Fruit fly (Drosophila melanogaster) whole organism, embryonic: ENCODE results near the gene CG14965.

ENCODE experiments used
- Atf3 ChIP-seq: fragments of 200-800 bp; sonication (Bioruptor generic); optimal IDR thresholded peaks from 3 replicates; lab custom pipeline; 2016; ENCODE audit warnings: missing biosample characterization, missing genetic modification characterization
- Awh ChIP-seq: fragments of 200-800 bp; sonication (Bioruptor generic); IDR thresholded peaks from 2 replicates; pipeline ENCODE4, ENCODE4 v1.3.6; 2022; ENCODE audit warnings: missing biosample characterization, missing genetic modification characterization
- B-H2 ChIP-seq: fragments of 200-800 bp; sonication (Bioruptor generic); optimal IDR thresholded peaks from 2 replicates; lab custom pipeline; 2018; ENCODE audit warnings: missing biosample characterization, mild to moderate bottlenecking, missing genetic modification characterization
- Bteb2 ChIP-seq: fragments of 200-800 bp; sonication (Bioruptor generic); optimal IDR thresholded peaks from 2 replicates; lab custom pipeline; 2016; ENCODE audit warnings: missing biosample characterization, missing genetic modification characterization
- CG10565 ChIP-seq: fragments of 200-800 bp; sonication (Bioruptor generic); optimal IDR thresholded peaks from 3 replicates; lab custom pipeline; 2016; ENCODE audit warnings: missing biosample characterization, mild to moderate bottlenecking, missing genetic modification characterization
- CG11696 ChIP-seq: fragments of 200-800 bp; sonication (Bioruptor generic); IDR thresholded peaks from 2 replicates; pipeline ENCODE4 v1.3.6; 2022; ENCODE audit warnings: missing biosample characterization, missing genetic modification characterization
- CG1233 ChIP-seq: fragments of 200-800 bp; sonication (Bioruptor generic); optimal IDR thresholded peaks from 4 replicates; lab custom pipeline; 2018; ENCODE audit warnings: missing biosample characterization, mild to moderate bottlenecking, missing genetic modification characterization
- CG15696 ChIP-seq: fragments of 200-800 bp; sonication (Bioruptor generic); optimal IDR thresholded peaks from 2 replicates; lab custom pipeline; 2019; ENCODE audit warnings: missing biosample characterization, mild to moderate bottlenecking, missing genetic modification characterization, moderate library complexity
- CG17829 ChIP-seq: fragments of 200-800 bp; optimal IDR thresholded peaks from 2 replicates; lab custom pipeline; 2019; ENCODE audit warnings: missing biosample characterization, mild to moderate bottlenecking, missing genetic modification characterization, moderate library complexity
- CG18764 ChIP-seq: fragments of 200-800 bp; sonication (Bioruptor generic); optimal IDR thresholded peaks from 3 replicates; lab custom pipeline; 2016; ENCODE audit warnings: missing biosample characterization, missing genetic modification characterization
- CG2875 ChIP-seq: fragments of 200-800 bp; sonication (Bioruptor generic); optimal IDR thresholded peaks from 2 replicates; lab custom pipeline; 2017; ENCODE audit warnings: missing biosample characterization, mild to moderate bottlenecking, missing genetic modification characterization, missing genetic modification reagents
- CG32767 ChIP-seq: fragments of 200-800 bp; sonication (Bioruptor generic); IDR thresholded peaks from 2 replicates; pipeline ENCODE4 v1.3.6; 2022; ENCODE audit warnings: missing biosample characterization, missing genetic modification characterization
- CG3726 ChIP-seq: fragments of 200-800 bp; sonication (Bioruptor generic); IDR thresholded peaks from 3 replicates; pipeline ENCODE4, ENCODE4 v1.3.6; 2022; ENCODE audit warnings: missing biosample characterization, missing genetic modification characterization
- CG4360 ChIP-seq: fragments of 200-800 bp; sonication (Bioruptor generic); IDR thresholded peaks from 2 replicates; pipeline ENCODE4 v1.3.6; 2022; ENCODE audit warnings: missing biosample characterization, missing genetic modification characterization
- CG4730 ChIP-seq: fragments of 200-800 bp; sonication (Bioruptor generic); IDR thresholded peaks from 2 replicates; pipeline ENCODE4 v1.3.6; 2022; ENCODE audit warnings: missing biosample characterization, missing genetic modification characterization
- CG4820 ChIP-seq: fragments of 200-800 bp; sonication (Bioruptor generic); optimal IDR thresholded peaks from 3 replicates; lab custom pipeline; 2016; ENCODE audit warnings: missing biosample characterization, missing genetic modification characterization
- CG6854 ChIP-seq: fragments of 200-800 bp; sonication (Bioruptor generic); optimal IDR thresholded peaks from 3 replicates; lab custom pipeline; 2017; ENCODE audit warnings: missing biosample characterization, mild to moderate bottlenecking, missing genetic modification characterization
- CG7271 ChIP-seq: fragments of 200-800 bp; sonication (Bioruptor generic); optimal IDR thresholded peaks from 2 replicates; lab custom pipeline; 2018; ENCODE audit warnings: missing biosample characterization, mild to moderate bottlenecking, missing genetic modification characterization, moderate library complexity
- Elba2 ChIP-seq: fragments of 200-800 bp; sonication (Bioruptor generic); optimal IDR thresholded peaks from 3 replicates; lab custom pipeline; 2016; ENCODE audit warnings: missing biosample characterization, missing genetic modification characterization
- Fer3 ChIP-seq: fragments of 200-800 bp; sonication (Bioruptor generic); optimal IDR thresholded peaks from 2 replicates; lab custom pipeline; 2018; ENCODE audit warnings: missing biosample characterization, mild to moderate bottlenecking, missing genetic modification characterization, moderate library complexity
- Hr39 ChIP-seq: fragments of >200 bp; optimal IDR thresholded peaks from 2 replicates; lab custom pipeline; 2017
- Mad ChIP-seq: fragments of 200-800 bp; sonication (Bioruptor generic); optimal IDR thresholded peaks from 2 replicates; lab custom pipeline; 2016; ENCODE audit warnings: missing biosample characterization, missing genetic modification characterization
- Myb ChIP-seq: fragments of 200-800 bp; sonication (Bioruptor generic); optimal IDR thresholded peaks from 2 replicates; lab custom pipeline; 2016; ENCODE audit warnings: missing biosample characterization, missing genetic modification characterization
- Neu2 ChIP-seq: fragments of 200-800 bp; sonication (Bioruptor generic); optimal IDR thresholded peaks from 3 replicates; lab custom pipeline; 2016; ENCODE audit warnings: missing biosample characterization, missing genetic modification characterization, borderline replicate concordance
- NfI ChIP-seq: fragments of 200-800 bp; sonication (Bioruptor generic); optimal IDR thresholded peaks from 3 replicates; lab custom pipeline; 2018; ENCODE audit warnings: missing biosample characterization, mild to moderate bottlenecking, missing genetic modification characterization, moderate library complexity
- Oli ChIP-seq: fragments of 200-800 bp; sonication (Bioruptor generic); optimal IDR thresholded peaks from 2 replicates; lab custom pipeline; 2018; ENCODE audit warnings: missing biosample characterization, mild to moderate bottlenecking, missing genetic modification characterization, moderate library complexity
- Scr ChIP-seq: fragments of 200-800 bp; sonication (Bioruptor generic); IDR thresholded peaks from 2 replicates; pipeline ENCODE4 v1.3.6; 2022; ENCODE audit warnings: missing biosample characterization, missing genetic modification characterization; ENCODE audit not compliant: partially characterized antibody
- Tbp ChIP-seq: fragments of >200 bp; optimal IDR thresholded peaks from 2 replicates; lab custom pipeline; 2018; ENCODE audit warnings: missing biosample characterization, missing genetic modification characterization
- ase ChIP-seq: fragments of 200-800 bp; sonication (Bioruptor generic); IDR thresholded peaks from 3 replicates; pipeline ENCODE4 v1.3.6; 2022; ENCODE audit warnings: missing biosample characterization, missing genetic modification characterization
- cg ChIP-seq: fragments of 200-800 bp; sonication (Bioruptor generic); optimal IDR thresholded peaks from 3 replicates; lab custom pipeline; 2019; ENCODE audit warnings: missing biosample characterization, mild to moderate bottlenecking, missing genetic modification characterization, moderate library complexity
- chm ChIP-seq: fragments of 200-800 bp; sonication (Bioruptor generic); IDR thresholded peaks from 2 replicates; pipeline ENCODE4 v1.3.6; 2022; ENCODE audit warnings: missing biosample characterization, missing genetic modification characterization
- croc ChIP-seq: fragments of 200-800 bp; sonication (Bioruptor generic); conservative IDR thresholded peaks from 3 replicates; pipeline ENCODE4 v1.3.6; 2022; ENCODE audit warnings: missing biosample characterization, missing genetic modification characterization
- crp ChIP-seq, 2 experiments: fragments of 200-800 bp; sonication (Bioruptor generic); optimal IDR thresholded peaks; 2 replicates in 1 of 2; 3 replicates in 1 of 2; lab custom pipeline; 2017; ENCODE audit warnings: missing biosample characterization in 2 of 2, missing genetic modification characterization in 2 of 2, mild to moderate bottlenecking in 1 of 2, moderate library complexity in 1 of 2
- cwo ChIP-seq: fragments of 200-800 bp; sonication (Bioruptor generic); optimal IDR thresholded peaks from 3 replicates; lab custom pipeline; 2017; ENCODE audit warnings: missing biosample characterization, missing genetic modification characterization, mild to moderate bottlenecking, moderate library complexity, missing genetic modification reagents
- dati ChIP-seq: fragments of 200-800 bp; sonication (Bioruptor generic); IDR thresholded peaks from 2 replicates; pipeline ENCODE4 v1.3.6; 2022; ENCODE audit warnings: missing biosample characterization, missing genetic modification characterization
- eyg ChIP-seq: fragments of 200-800 bp; sonication (Bioruptor generic); optimal IDR thresholded peaks from 3 replicates; lab custom pipeline; 2016; ENCODE audit warnings: missing biosample characterization, missing genetic modification characterization
- fd3F ChIP-seq: fragments of 200-800 bp; sonication (Bioruptor generic); optimal IDR thresholded peaks from 2 replicates; lab custom pipeline; 2018; ENCODE audit warnings: missing biosample characterization, mild to moderate bottlenecking, missing genetic modification characterization, moderate library complexity
- hbn ChIP-seq: fragments of 200-800 bp; sonication (Bioruptor generic); IDR thresholded peaks from 2 replicates; pipeline ENCODE4 v1.3.6; 2022; ENCODE audit warnings: missing biosample characterization, missing genetic modification characterization; ENCODE audit not compliant: partially characterized antibody
- hkb ChIP-seq, 2 experiments: fragments of 200-800 bp in 1 of 2; fragments of >200 bp in 1 of 2; sonication (Bioruptor generic) in 1 of 2; IDR thresholded peaks in 1 of 2; optimal IDR thresholded peaks in 1 of 2; 2 replicates each; pipeline versions ENCODE4 v1.3.6 to Lab custom; 2017 to 2022; ENCODE audit warnings: missing biosample characterization in 1 of 2, missing genetic modification characterization in 1 of 2
- inv ChIP-seq: fragments of 200-800 bp; sonication (Bioruptor generic); IDR thresholded peaks from 2 replicates; pipeline ENCODE4 v1.3.6; 2022; ENCODE audit warnings: missing biosample characterization, missing genetic modification characterization; ENCODE audit not compliant: partially characterized antibody
- kah ChIP-seq: fragments of 200-800 bp; sonication (Bioruptor generic); optimal IDR thresholded peaks from 2 replicates; lab custom pipeline; 2018; ENCODE audit warnings: missing biosample characterization, mild to moderate bottlenecking, missing genetic modification characterization
- klu ChIP-seq: fragments of 200-800 bp; sonication (Bioruptor generic); IDR thresholded peaks from 2 replicates; pipeline ENCODE4 v1.3.6; 2022; ENCODE audit warnings: missing biosample characterization, missing genetic modification characterization
- lbe ChIP-seq: fragments of 200-800 bp; sonication (Bioruptor generic); optimal IDR thresholded peaks from 2 replicates; lab custom pipeline; 2016; ENCODE audit warnings: missing biosample characterization, mild to moderate bottlenecking, missing genetic modification characterization
- lmd ChIP-seq: fragments of 200-800 bp; sonication (Bioruptor generic); IDR thresholded peaks from 2 replicates; pipeline ENCODE4 v1.3.6; 2022; ENCODE audit warnings: missing biosample characterization, missing genetic modification characterization
- mam ChIP-seq: fragments of 200-800 bp; sonication (Bioruptor generic); optimal IDR thresholded peaks from 3 replicates; lab custom pipeline; 2016; ENCODE audit warnings: missing biosample characterization, missing genetic modification characterization
- pros ChIP-seq: fragments of 200-800 bp; sonication (Bioruptor generic); optimal IDR thresholded peaks from 3 replicates; lab custom pipeline; 2019; ENCODE audit warnings: missing biosample characterization, mild to moderate bottlenecking, missing genetic modification characterization, moderate library complexity
- row ChIP-seq: fragments of 200-800 bp; sonication (Bioruptor generic); IDR thresholded peaks from 3 replicates; pipeline ENCODE4 v1.3.6; 2022; ENCODE audit warnings: missing biosample characterization, missing genetic modification characterization
- sc ChIP-seq, 3 experiments: fragments of >200 bp in 2 of 3; fragments of 200-800 bp in 1 of 3; sonication (Bioruptor generic) in 1 of 3; optimal IDR thresholded peaks; 2 replicates in 2 of 3; 3 replicates in 1 of 3; lab custom pipeline; 2017; ENCODE audit warnings: mild to moderate bottlenecking in 1 of 3, missing biosample characterization in 1 of 3, missing genetic modification characterization in 1 of 3, missing genetic modification reagents in 1 of 3
- shn ChIP-seq: fragments of 200-800 bp; sonication (Bioruptor generic); optimal IDR thresholded peaks from 3 replicates; lab custom pipeline; 2016; ENCODE audit warnings: missing biosample characterization, missing genetic modification characterization
- zen2 ChIP-seq: fragments of 200-800 bp; sonication (Bioruptor generic); IDR thresholded peaks from 3 replicates; pipeline ENCODE4 v1.3.6; 2022; ENCODE audit warnings: missing biosample characterization, missing genetic modification characterization; ENCODE audit not compliant: partially characterized antibody

CG14965 gene

dm6 chr3L:3194059-3194458, 1.8 kb upstream of the CG14965 start (continued):
- TF ChIP-seq CG2875 (GFP tag; lab: Kevin White, UChicago) (peak; percentile 91), pros (GFP tag; lab: Kevin White, UChicago) (no peak), cg (GFP tag; lab: Kevin White, UChicago) (peak; percentile 62), Oli (tag; lab: Kevin White, UChicago) (peak; percentile 93), B-H2 (peak; percentile 58), CG10565 (GFP tag; lab: Kevin White, UChicago) (peak; percentile 57), sc (optimal IDR thresholded peaks at IDR 0.05; lab: Kevin White, UChicago) (no peak), sc (GFP tag; optimal IDR thresholded peaks at IDR 0.05; lab: Kevin White, UChicago) (peak; percentile 91), Awh (GFP tag; lab: Robert Waterston, UW) (peak; percentile 96), zen2 (GFP tag; lab: Robert Waterston, UW) (no peak), inv (no peak), row (GFP tag; lab: Robert Waterston, UW) (peak; percentile 95), Atf3 (GFP tag; lab: Kevin White, UChicago) (peak; percentile 4), CG32767 (GFP tag; lab: Robert Waterston, UW) (peak; percentile 90), hbn (GFP tag; lab: Robert Waterston, UW) (no peak), CG4730 (peak; percentile 90), CG1233 (peak; percentile 88), CG11696 (peak; percentile 99), CG4360 (GFP tag; lab: Robert Waterston, UW) (peak; percentile 71), Hr39 (lab: Kevin White, UChicago) (no peak), klu (GFP tag; lab: Robert Waterston, UW) (peak; percentile 83), Myb (GFP tag; lab: Kevin White, UChicago) (peak; percentile 32), Fer3 (tag; lab: Kevin White, UChicago) (peak; percentile 96), hkb (optimal IDR thresholded peaks at IDR 0.05; lab: Kevin White, UChicago) (no peak), hkb (GFP tag; IDR thresholded peaks at IDR 0.05; lab: Robert Waterston, UW) (peak; percentile 97), lmd (peak; percentile 94), Neu2 (no peak), CG7271 (tag; lab: Kevin White, UChicago) (peak; percentile 92), eyg (GFP tag; lab: Kevin White, UChicago) (no peak), CG3726 (peak; percentile 90; the same call in 2 of the 3 replicates), CG6854 (GFP tag; lab: Kevin White, UChicago) (peak; percentile 88), CG4820 (GFP tag; lab: Kevin White, UChicago) (peak; percentile 87), chm (peak; percentile 95), CG18764 (GFP tag; lab: Kevin White, UChicago) (peak; percentile 85), lbe (peak; percentile 94), Tbp (GFP tag; lab: Kevin White, UChicago) (no peak), NfI (peak; percentile 93), Bteb2 (GFP tag; lab: Kevin White, UChicago) (peak; percentile 52), kah (GFP tag; lab: Kevin White, UChicago) (peak; percentile 88), Elba2 (GFP tag; lab: Kevin White, UChicago) (peak; percentile 55), dati (peak; percentile 78; the same call in 1 of the 2 replicates), Scr (no peak), mam (GFP tag; lab: Kevin White, UChicago) (peak; percentile 57), Mad (GFP tag; lab: Kevin White, UChicago) (peak; percentile 81), CG15696 (peak; percentile 80), CG17829 (tag; lab: Kevin White, UChicago) (peak; percentile 95), croc (GFP tag; lab: Robert Waterston, UW) (peak; percentile 88), cwo (GFP tag; lab: Kevin White, UChicago) (peak; percentile 89), crp (GFP tag; optimal IDR thresholded peaks at IDR 0.05; lab: Kevin White, UChicago) (peak in 1 of 2 experiments; percentile 53), shn (GFP tag; lab: Kevin White, UChicago) (no peak), ase (peak; percentile 88), fd3F (GFP tag; lab: Kevin White, UChicago) (peak; percentile 91)
